Fruit fly (Drosophila melanogaster): Measurements from ENCODE around the gene stx.

Gene stx

DNA sequence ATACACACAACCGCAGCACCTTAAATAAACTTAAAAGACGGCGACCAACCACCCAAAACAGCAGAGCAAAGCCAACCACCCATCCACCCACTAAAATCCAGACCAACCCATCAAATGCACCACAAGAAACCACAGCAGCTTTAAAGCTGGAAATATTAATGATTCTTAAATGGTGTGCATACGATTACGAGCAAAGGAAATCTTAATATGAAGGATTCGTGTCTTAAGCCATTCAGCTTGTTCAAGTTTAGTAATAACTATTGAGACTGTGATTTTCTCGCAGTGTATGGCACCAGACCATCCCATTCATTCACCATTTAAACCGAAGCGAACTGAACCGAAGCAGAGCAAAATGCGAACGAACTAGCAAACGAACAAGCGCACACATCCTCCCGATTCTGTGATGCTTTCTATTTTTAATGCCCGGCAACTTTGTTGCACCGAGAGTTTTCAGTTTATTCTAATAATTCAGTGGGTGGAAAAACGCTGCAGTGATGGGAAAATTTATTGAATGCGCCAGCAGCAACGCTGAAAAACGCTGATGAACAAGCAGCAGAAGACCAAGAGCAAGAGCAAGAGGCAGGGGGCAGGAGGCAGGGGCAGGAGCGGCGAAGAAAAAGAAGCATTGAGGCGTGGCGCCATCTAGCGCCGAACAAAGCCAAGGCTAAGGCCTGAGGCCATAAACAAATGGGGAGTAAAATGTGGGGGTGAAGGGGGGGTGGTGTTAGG, 7.2 kb downstream of the stx start (continued):
- TF ChIP-seq CG10543 (GFP tag; optimal IDR thresholded peaks at IDR 0.05) (peak; percentile 61), CG12391 (tag; optimal IDR thresholded peaks at IDR 0.05) (peak; percentile 88), Vsx1 (GFP tag; optimal IDR thresholded peaks at IDR 0.05) (peak; percentile 73), ac (GFP tag; optimal IDR thresholded peaks at IDR 0.05) (no peak), pnt (GFP tag; optimal IDR thresholded peaks at IDR 0.05) (peak; percentile 77), CG18262 (tag; optimal IDR thresholded peaks at IDR 0.05) (peak; percentile 92), Ets97D (GFP tag; optimal IDR thresholded peaks at IDR 0.05) (peak; percentile 56), crc (GFP tag; optimal IDR thresholded peaks at IDR 0.05) (peak; percentile 35), pho (GFP tag; optimal IDR thresholded peaks at IDR 0.05) (peak; percentile 80), CG14965 (GFP tag; optimal IDR thresholded peaks at IDR 0.05; ENCODE audit: borderline replicate concordance) (no peak), pita (GFP tag; optimal IDR thresholded peaks at IDR 0.05) (no peak), CG9609 (GFP tag; optimal IDR thresholded peaks at IDR 0.05) (peak; percentile 87), CG4328 (GFP tag; optimal IDR thresholded peaks at IDR 0.05) (peak; percentile 39), lbe (GFP tag; optimal IDR thresholded peaks at IDR 0.05) (no peak), CG18619 (GFP tag; optimal IDR thresholded peaks at IDR 0.05) (peak; percentile 80), CG14014 (GFP tag; IDR thresholded peaks at IDR 0.05) (peak; percentile 86), fd96Cb (tag; optimal IDR thresholded peaks at IDR 0.05) (peak; percentile 90), B-H1 (GFP tag; IDR thresholded peaks at IDR 0.05) (peak; percentile 81), E2f1 (GFP tag; IDR thresholded peaks at IDR 0.05) (peak; percentile 85), Sox100B (GFP tag; optimal IDR thresholded peaks at IDR 0.05) (peak; percentile 82), CG15696 (tag; optimal IDR thresholded peaks at IDR 0.05) (no peak), ftz-f1 (GFP tag; optimal IDR thresholded peaks at IDR 0.05) (no peak), Xbp1 (GFP tag; optimal IDR thresholded peaks at IDR 0.05) (peak; percentile 68), tx (GFP tag; optimal IDR thresholded peaks at IDR 0.05) (peak; percentile 81), chm (GFP tag; IDR thresholded peaks at IDR 0.05) (peak; percentile 89), phol (tag; optimal IDR thresholded peaks at IDR 0.05) (peak; percentile 88), odd (GFP tag; optimal IDR thresholded peaks at IDR 0.05) (peak; percentile 61), ash1 (GFP tag; optimal IDR thresholded peaks at IDR 0.05) (peak; percentile 46), CG3163 (GFP tag; optimal IDR thresholded peaks at IDR 0.05) (peak; percentile 70), Optix (GFP tag; IDR thresholded peaks at IDR 0.05) (peak; percentile 90), Hr39 (optimal IDR thresholded peaks at IDR 0.05) (no peak), Dbx (GFP tag; IDR thresholded peaks at IDR 0.05) (peak; percentile 78), CG6791 (GFP tag; IDR thresholded peaks at IDR 0.05; ENCODE audit: partially characterized antibody) (no peak), klu (GFP tag; IDR thresholded peaks at IDR 0.05) (peak; percentile 67), CG13775 (GFP tag; optimal IDR thresholded peaks at IDR 0.05) (peak; percentile 58), ara (GFP tag; IDR thresholded peaks at IDR 0.05) (peak; percentile 89), CHES-1-like (GFP tag; optimal IDR thresholded peaks at IDR 0.05) (peak; percentile 85), Aef1 (GFP tag; IDR thresholded peaks at IDR 0.05) (peak; percentile 82), Gug (GFP tag; IDR thresholded peaks at IDR 0.05) (peak; percentile 85), p53 (GFP tag; optimal IDR thresholded peaks at IDR 0.05) (no peak), twi (tag; optimal IDR thresholded peaks at IDR 0.05) (peak; percentile 62), CG15479 (GFP tag; optimal IDR thresholded peaks at IDR 0.05) (no peak), vvl (GFP tag; IDR thresholded peaks at IDR 0.05) (peak; percentile 96), CG8281 (tag; optimal IDR thresholded peaks at IDR 0.05) (peak; percentile 61), CG11695 (GFP tag; IDR thresholded peaks at IDR 0.05) (peak; percentile 80), CG4820 (GFP tag; optimal IDR thresholded peaks at IDR 0.05) (peak; percentile 69), CG6689 (GFP tag; IDR thresholded peaks at IDR 0.05) (peak; percentile 82), Mrtf (GFP tag; IDR thresholded peaks at IDR 0.05) (peak; percentile 82), pzg (GFP tag; optimal IDR thresholded peaks at IDR 0.05) (peak; percentile 2), Fer2 (tag; optimal IDR thresholded peaks at IDR 0.05) (peak; percentile 65), CG4424 (GFP tag; optimal IDR thresholded peaks at IDR 0.05) (peak; percentile 72)

All from whole organism, embryonic.